Worm (Caenorhabditis elegans) whole organism, young adult: ENCODE data around the gene ZK1307.7.
A peak's percentile ranks its signal among the peaks of the same experiment; 100 is the strongest.

Experiments
- B0019.2 ChIP-seq: fragments of 200-800 bp; sonication (Bioruptor generic); conservative IDR thresholded peaks from 2 replicates; pipeline ENCODE4 v1.3.6; 2022; ENCODE audit warnings: missing genetic modification reagents, missing genetic modification characterization, missing compliant biosample characterization
- B0035.1 ChIP-seq: sonication (generic microtip); optimal IDR thresholded peaks from 2 replicates; lab custom pipeline; 2016; ENCODE audit warnings: missing genetic modification characterization, mild to moderate bottlenecking, missing compliant biosample characterization, missing genotype, missing genetic modification reagents
- D2030.7 ChIP-seq: fragments of 200-800 bp; sonication (Bioruptor generic); IDR thresholded peaks from 2 replicates; pipeline ENCODE4 v1.3.6; 2022; ENCODE audit warnings: missing genetic modification reagents, missing genetic modification characterization, missing compliant biosample characterization
- F10E7.11 ChIP-seq: sonication (generic microtip); optimal IDR thresholded peaks from 2 replicates; lab custom pipeline; 2017; ENCODE audit warnings: mild to moderate bottlenecking, missing genetic modification characterization, moderate library complexity, missing compliant biosample characterization
- F33H1.4 ChIP-seq: fragments of 200-800 bp; sonication (Bioruptor generic); IDR thresholded peaks from 2 replicates; pipeline ENCODE4 v1.3.6; 2022; ENCODE audit warnings: missing genetic modification reagents, missing genetic modification characterization, missing compliant biosample characterization
- F37B4.10 ChIP-seq: fragments of 200-800 bp; sonication (Bioruptor generic); IDR thresholded peaks from 2 replicates; pipeline ENCODE4 v1.3.6; 2022; ENCODE audit warnings: missing genetic modification characterization, missing compliant biosample characterization
- F52B5.7 ChIP-seq: sonication (generic microtip); optimal IDR thresholded peaks from 2 replicates; lab custom pipeline; 2016; ENCODE audit warnings: mild to moderate bottlenecking, missing genetic modification characterization, missing compliant biosample characterization
- K11D2.4 ChIP-seq: fragments of 200-800 bp; sonication (Bioruptor generic); IDR thresholded peaks from 2 replicates; pipeline ENCODE4 v1.3.6; 2022; ENCODE audit warnings: missing genetic modification reagents, missing genetic modification characterization, missing compliant biosample characterization
- T26A5.8 ChIP-seq: sonication (generic microtip); optimal IDR thresholded peaks from 2 replicates; lab custom pipeline; 2016; ENCODE audit warnings: missing genetic modification characterization, missing compliant biosample characterization
- Y56A3A.18 ChIP-seq: fragments of 200-800 bp; sonication (Bioruptor generic); IDR thresholded peaks from 2 replicates; pipeline ENCODE4 v1.3.6; 2022; ENCODE audit warnings: missing genetic modification reagents, missing genetic modification characterization, missing compliant biosample characterization
- Y67H2A.10 ChIP-seq: fragments of 200-800 bp; sonication (Bioruptor generic); conservative IDR thresholded peaks from 2 replicates; pipeline ENCODE4 v1.3.6; 2022; ENCODE audit warnings: missing genetic modification reagents, missing genetic modification characterization, missing compliant biosample characterization
- ama-1 ChIP-seq, 3 experiments: fragments of 150-350 bp in 1 of 3; sonication (generic microtip) in 2 of 3; optimal IDR thresholded peaks; 2 replicates each; lab custom pipeline; 2014 to 2018; ENCODE audit warnings: missing biosample characterization in 2 of 3, missing genetic modification characterization in 2 of 3, missing genetic modification reagents in 2 of 3
- aptf-2 ChIP-seq: fragments of 200-800 bp; sonication (Bioruptor generic); conservative IDR thresholded peaks from 2 replicates; pipeline ENCODE4 v1.3.6; 2022; ENCODE audit warnings: missing genetic modification reagents, missing genetic modification characterization, missing compliant biosample characterization
- aptf-3 ChIP-seq: fragments of 200-800 bp; sonication (Bioruptor generic); IDR thresholded peaks from 2 replicates; pipeline ENCODE4 v1.3.6; 2022; ENCODE audit warnings: missing genetic modification characterization, missing compliant biosample characterization
- attf-6 ChIP-seq: fragments of 200-800 bp; sonication (Bioruptor generic); IDR thresholded peaks from 2 replicates; pipeline ENCODE4 v1.3.6; 2022; ENCODE audit warnings: missing genetic modification reagents, missing genetic modification characterization, missing compliant biosample characterization
- bed-2 ChIP-seq: fragments of 200-800 bp; sonication (Bioruptor generic); IDR thresholded peaks from 2 replicates; pipeline ENCODE4 v1.3.6; 2022; ENCODE audit warnings: missing genetic modification reagents, missing genetic modification characterization, missing compliant biosample characterization
- cebp-1 ChIP-seq, 2 experiments: fragments of 200-800 bp in 1 of 2; sonication (Bioruptor generic) in 1 of 2; sonication (generic microtip) in 1 of 2; IDR thresholded peaks in 1 of 2; optimal IDR thresholded peaks in 1 of 2; 2 replicates each; pipeline versions ENCODE4 v1.3.6 to Lab custom; 2017 to 2022; ENCODE audit warnings: missing compliant biosample characterization in 2 of 2, missing genetic modification characterization in 2 of 2, mild to moderate bottlenecking in 1 of 2, missing genetic modification reagents in 1 of 2, moderate library complexity in 1 of 2
- dox-1 ChIP-seq: fragments of 200-800 bp; sonication (Bioruptor generic); IDR thresholded peaks from 2 replicates; pipeline ENCODE4 v1.3.6; 2022; ENCODE audit warnings: missing genetic modification reagents, missing genetic modification characterization, missing compliant biosample characterization
- egl-18 ChIP-seq: fragments of 200-800 bp; sonication (Bioruptor generic); IDR thresholded peaks from 2 replicates; pipeline ENCODE4 v1.3.6; 2022; ENCODE audit warnings: missing genetic modification reagents, missing genetic modification characterization, missing compliant biosample characterization
- egrh-3 ChIP-seq: fragments of 200-800 bp; sonication (Bioruptor generic); IDR thresholded peaks from 2 replicates; pipeline ENCODE4 v1.3.6; 2022; ENCODE audit warnings: missing genetic modification reagents, missing genetic modification characterization, missing compliant biosample characterization
- hsf-1 ChIP-seq: fragments of 200-800 bp; sonication (Bioruptor generic); IDR thresholded peaks from 2 replicates; pipeline ENCODE4 v1.3.6; 2022; ENCODE audit warnings: missing genetic modification reagents, missing genetic modification characterization, missing compliant biosample characterization
- lin-26 ChIP-seq: fragments of 200-800 bp; sonication (Bioruptor generic); IDR thresholded peaks from 2 replicates; pipeline ENCODE4 v1.3.6; 2022; ENCODE audit warnings: missing genetic modification reagents, missing genetic modification characterization, missing compliant biosample characterization
- lin-40 ChIP-seq: sonication (generic microtip); optimal IDR thresholded peaks from 2 replicates; lab custom pipeline; 2016; ENCODE audit warnings: missing genetic modification characterization, mild to moderate bottlenecking, missing compliant biosample characterization, missing genotype, missing genetic modification reagents
- lir-1 ChIP-seq: fragments of 200-800 bp; sonication (Bioruptor generic); conservative IDR thresholded peaks from 2 replicates; pipeline ENCODE4 v1.3.6; 2022; ENCODE audit warnings: missing genetic modification reagents, missing genetic modification characterization, missing compliant biosample characterization
- lsy-27 ChIP-seq: sonication (generic microtip); optimal IDR thresholded peaks from 2 replicates; lab custom pipeline; 2017; ENCODE audit warnings: missing genetic modification characterization, mild to moderate bottlenecking, missing compliant biosample characterization, antibody characterized with exemption, missing genotype, borderline replicate concordance; ENCODE audit not compliant: insufficient read depth
- madf-3 ChIP-seq: fragments of 200-800 bp; sonication (Bioruptor generic); IDR thresholded peaks from 2 replicates; pipeline ENCODE4 v1.3.6; 2022; ENCODE audit warnings: missing genetic modification reagents, missing genetic modification characterization, missing compliant biosample characterization
- madf-6 ChIP-seq: fragments of 200-800 bp; sonication (Bioruptor generic); IDR thresholded peaks from 2 replicates; pipeline ENCODE4 v1.3.6; 2022; ENCODE audit warnings: missing genetic modification reagents, missing genetic modification characterization, missing compliant biosample characterization
- mes-4 ChIP-seq: sonication (generic microtip); optimal IDR thresholded peaks from 2 replicates; lab custom pipeline; 2016; ENCODE audit warnings: missing genotype, missing genetic modification characterization, missing compliant biosample characterization
- nfyb-1 ChIP-seq: fragments of 200-800 bp; sonication (Bioruptor generic); IDR thresholded peaks from 2 replicates; pipeline ENCODE4 v1.3.6; 2022; ENCODE audit warnings: missing genetic modification reagents, missing genetic modification characterization, missing compliant biosample characterization
- nhr-179 ChIP-seq: sonication (generic microtip); optimal IDR thresholded peaks from 2 replicates; lab custom pipeline; 2016; ENCODE audit warnings: mild to moderate bottlenecking, missing genetic modification characterization, missing compliant biosample characterization
- nhr-80 ChIP-seq: sonication (generic microtip); optimal IDR thresholded peaks from 2 replicates; lab custom pipeline; 2016; ENCODE audit warnings: missing genetic modification characterization, missing compliant biosample characterization
- snpc-1.1 ChIP-seq: sonication (generic microtip); optimal IDR thresholded peaks from 2 replicates; lab custom pipeline; 2017; ENCODE audit warnings: missing genetic modification characterization, mild to moderate bottlenecking, missing compliant biosample characterization, antibody characterized with exemption, moderate library complexity, missing genotype, missing genetic modification reagents; ENCODE audit not compliant: insufficient read depth
- snpc-3.4 ChIP-seq: sonication (generic microtip); optimal IDR thresholded peaks from 2 replicates; lab custom pipeline; 2017; ENCODE audit warnings: missing genetic modification characterization, mild to moderate bottlenecking, missing compliant biosample characterization, antibody characterized with exemption, moderate library complexity, missing genotype, missing genetic modification reagents
- tbp1 ChIP-seq: fragments of 200-800 bp; sonication (Bioruptor generic); optimal IDR thresholded peaks from 2 replicates; lab custom pipeline; 2018; ENCODE audit warnings: mild to moderate bottlenecking, missing genetic modification characterization, missing compliant biosample characterization
- unc-62 ChIP-seq: fragments of 150-350 bp; optimal IDR thresholded peaks from 2 replicates; lab custom pipeline; 2014; ENCODE audit warnings: missing biosample characterization, missing genetic modification reagents, missing genetic modification characterization
- xnd-1 ChIP-seq: sonication (generic microtip); optimal IDR thresholded peaks from 2 replicates; lab custom pipeline; 2016; ENCODE audit warnings: missing genotype, missing genetic modification reagents, missing genetic modification characterization, missing compliant biosample characterization
- zim-3 ChIP-seq: sonication (generic microtip); optimal IDR thresholded peaks from 2 replicates; lab custom pipeline; 2017; ENCODE audit warnings: mild to moderate bottlenecking, missing genetic modification characterization, moderate library complexity, missing compliant biosample characterization
- ztf-18 ChIP-seq: sonication (generic microtip); optimal IDR thresholded peaks from 2 replicates; lab custom pipeline; 2016; ENCODE audit warnings: missing genotype, mild to moderate bottlenecking, missing genetic modification characterization, missing compliant biosample characterization
- ztf-26 ChIP-seq: sonication (generic microtip); optimal IDR thresholded peaks from 2 replicates; lab custom pipeline; 2017; ENCODE audit warnings: missing genetic modification characterization, missing compliant biosample characterization

Gene ZK1307.7

ce11 chrII:9624110-9624695 is 12.2 kb upstream of the ZK1307.7 start, which contains the start of the genes dnj-20 and ZK1307.8 (continued):
- no peak for TF ChIP-seq tbp1 (GFP tag; lab: Kevin White, UChicago)
- no peak for TF ChIP-seq F37B4.10 (GFP tag; lab: Robert Waterston, UW)
- no peak for TF ChIP-seq lir-1 (GFP tag; lab: Robert Waterston, UW)
- TF ChIP-seq nhr-179 (tag; lab: Kevin White, UChicago) = no peak
- no peak for TF ChIP-seq K11D2.4
- TF ChIP-seq D2030.7 = peak; percentile 45; the same call in 1 of the 2 replicates
- no peak for TF ChIP-seq ztf-18 (tag; lab: Kevin White, UChicago)
- TF ChIP-seq Y56A3A.18 (GFP tag; lab: Robert Waterston, UW) = no peak
- no peak for TF ChIP-seq zim-3 (tag; lab: Kevin White, UChicago)
- no peak for TF ChIP-seq T26A5.8 (tag; lab: Kevin White, UChicago)
- no peak for TF ChIP-seq attf-6
- TF ChIP-seq xnd-1 (tag; lab: Kevin White, UChicago) = peak; percentile 60
- TF ChIP-seq unc-62 (GFP tag; lab: Kevin White, UChicago) = no peak
- no peak for TF ChIP-seq lsy-27 (tag; lab: Kevin White, UChicago)
- no peak for TF ChIP-seq B0035.1 (tag; lab: Kevin White, UChicago)
- no peak for TF ChIP-seq F10E7.11
- no peak for TF ChIP-seq bed-2 (GFP tag; lab: Robert Waterston, UW)
- no peak for TF ChIP-seq nfyb-1 (GFP tag; lab: Robert Waterston, UW)
- no peak for TF ChIP-seq egl-18 (GFP tag; lab: Robert Waterston, UW)
- TF ChIP-seq snpc-3.4 (tag; lab: Kevin White, UChicago) = no peak
- no peak for TF ChIP-seq ztf-26 (tag; lab: Kevin White, UChicago)
- no peak for TF ChIP-seq snpc-1.1
- no peak for TF ChIP-seq lin-26
- TF ChIP-seq nhr-80 (tag; lab: Kevin White, UChicago) = peak; percentile 56
- TF ChIP-seq cebp-1 (GFP tag; IDR thresholded peaks at IDR 0.05; lab: Robert Waterston, UW) = no peak
- TF ChIP-seq cebp-1 (tag; optimal IDR thresholded peaks at IDR 0.05; lab: Kevin White, UChicago) = no peak
- TF ChIP-seq mes-4 (tag; lab: Kevin White, UChicago) = no peak
- TF ChIP-seq aptf-2 (GFP tag; lab: Robert Waterston, UW) = no peak

- no peak for TF ChIP-seq ama-1 (optimal IDR thresholded peaks at IDR 0.05; lab: Kevin White, UChicago)
- no peak for TF ChIP-seq ama-1 (GFP tag; optimal IDR thresholded peaks at IDR 0.05; lab: Kevin White, UChicago)
- TF ChIP-seq B0019.2 (GFP tag; lab: Robert Waterston, UW) = no peak
- TF ChIP-seq Y67H2A.10 = no peak
- TF ChIP-seq madf-3 (GFP tag; lab: Robert Waterston, UW) = no peak
- no peak for TF ChIP-seq lin-40 (tag; lab: Kevin White, UChicago)
- TF ChIP-seq F52B5.7 (tag; lab: Kevin White, UChicago) = no peak
Observed at ce11 chrII:9625930-9626329, 10.5 kb upstream of the ZK1307.7 start.

- peak; percentile 14; the same call in 1 of the 2 replicates for TF ChIP-seq egrh-3 (GFP tag; lab: Robert Waterston, UW)
- TF ChIP-seq hsf-1 = peak; percentile 95
- TF ChIP-seq madf-3 (GFP tag; lab: Robert Waterston, UW) = peak; percentile 70; the same call in 1 of the 2 replicates
- peak; percentile 60 for TF ChIP-seq F33H1.4 (GFP tag; lab: Robert Waterston, UW)
- TF ChIP-seq aptf-3 (GFP tag; lab: Robert Waterston, UW) = 0 out of 2 replicates have a peak, but pooled peaks have one; percentile 22
- TF ChIP-seq D2030.7 = peak; percentile 21; the same call in 1 of the 2 replicates
- peak; percentile 28 for TF ChIP-seq madf-6 (GFP tag; lab: Robert Waterston, UW)
- peak; percentile 33; the same call in 1 of the 2 replicates for TF ChIP-seq dox-1
- TF ChIP-seq, all 124 proteins: peak for 8; not testable (repeated sequence) for 116
Observed at ce11 chrII:9633956-9634560, 2.3 kb upstream of the ZK1307.7 start.
